Worm (Caenorhabditis elegans) whole organism, early embryonic: Measurements from ENCODE around the gene fbxa-111.

Experiments used
- ama-1 ChIP-seq: fragments of 150-350 bp; optimal IDR thresholded peaks from 2 replicates; lab custom pipeline; 2014
- ceh-36 ChIP-seq: sonication (generic microtip); optimal IDR thresholded peaks from 2 replicates; lab custom pipeline; 2016; ENCODE audit warnings: missing genetic modification characterization, inconsistent platforms, missing compliant biosample characterization
- tbx-37 ChIP-seq: fragments of 200-800 bp; sonication (Bioruptor generic); conservative IDR thresholded peaks from 2 replicates; pipeline ENCODE4 v1.3.6; 2022; ENCODE audit warnings: missing genetic modification reagents, missing genetic modification characterization, missing compliant biosample characterization

DNA sequence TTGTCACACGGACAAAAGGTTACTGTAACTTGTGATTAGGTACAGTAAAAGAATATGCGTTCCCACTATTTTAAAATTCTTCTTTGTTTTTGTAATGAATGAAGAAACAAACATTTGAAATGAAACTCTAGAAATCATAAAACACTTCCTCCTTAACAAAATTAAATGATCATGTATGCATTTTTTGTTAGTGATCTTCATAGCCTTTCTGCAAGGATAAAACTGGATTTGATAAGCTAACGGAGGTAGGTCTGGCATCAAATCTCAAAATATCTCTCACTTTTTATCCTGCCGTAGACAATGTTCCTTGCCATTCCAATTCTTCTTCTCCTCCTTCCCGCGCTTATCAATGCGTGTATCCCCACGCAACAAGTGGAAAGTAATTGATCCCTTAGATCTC, 2.0 kb upstream of the fbxa-111 start, which contains the start of gene clec-238:
- TF ChIP-seq tbx-37, result no peak
- TF ChIP-seq ceh-36, result no peak
- no peak for TF ChIP-seq ama-1 (lab: Kevin White, UChicago)
